Worm (Caenorhabditis elegans): ENCODE data around the gene C46E10.1.

ce11 chrII:3721016-3721415, 3.0 kb upstream of the C46E10.1 start, which contains the start of gene C46E10.3:
- TF ChIP-seq mxl-2 (GFP tag; conservative IDR thresholded peaks at IDR 0.05) (no peak), lsy-2 (tag; optimal IDR thresholded peaks at IDR 0.05) (no peak), mdt-29 (GFP tag; IDR thresholded peaks at IDR 0.05) (no peak)

All from whole organism, L4 larva.